Fruit fly (Drosophila melanogaster) whole organism, wandering third instar larva: ENCODE results near the gene Nmnat.

Experiments
- Abd-B ChIP-seq: fragments of >200 bp; optimal IDR thresholded peaks from 2 replicates; lab custom pipeline; 2017; ENCODE audit warnings: missing biosample characterization, missing genetic modification characterization
- CG32264 ChIP-seq: fragments of 200-800 bp; sonication (Bioruptor generic); optimal IDR thresholded peaks from 2 replicates; lab custom pipeline; 2016; ENCODE audit warnings: missing biosample characterization, missing genetic modification characterization
- CG9705 ChIP-seq: fragments of 200-800 bp; sonication (Bioruptor generic); optimal IDR thresholded peaks from 2 replicates; lab custom pipeline; 2018; ENCODE audit warnings: missing biosample characterization, mild to moderate bottlenecking, missing genetic modification characterization
- CrebA ChIP-seq: fragments of 200-800 bp; sonication (Bioruptor generic); optimal IDR thresholded peaks from 2 replicates; lab custom pipeline; 2016; ENCODE audit warnings: missing biosample characterization, mild to moderate bottlenecking, missing genetic modification characterization, borderline replicate concordance
- Dfd ChIP-seq: fragments of >200 bp; optimal IDR thresholded peaks from 2 replicates; lab custom pipeline; 2017; ENCODE audit warnings: missing biosample characterization, missing genetic modification characterization
- Dif ChIP-seq: fragments of 200-275, 200-300 bp; sonication (Bioruptor generic); optimal IDR thresholded peaks from 2 replicates; lab custom pipeline; 2018; ENCODE audit warnings: missing biosample characterization, missing genetic modification characterization; ENCODE audit not compliant: partially characterized antibody
- GATAd ChIP-seq: sonication (Bioruptor generic); optimal IDR thresholded peaks from 2 replicates; lab custom pipeline; 2016; ENCODE audit warnings: missing biosample characterization, missing genetic modification characterization
- HLH106 ChIP-seq: fragments of 200-800 bp; optimal IDR thresholded peaks from 3 replicates; lab custom pipeline; 2019; ENCODE audit warnings: missing biosample characterization, mild to moderate bottlenecking, missing genetic modification characterization, moderate library complexity
- Hnf4 ChIP-seq: fragments of 200-800 bp; sonication (Bioruptor generic); optimal IDR thresholded peaks from 2 replicates; lab custom pipeline; 2016; ENCODE audit warnings: missing biosample characterization, mild to moderate bottlenecking, missing genetic modification characterization
- Hr83 ChIP-seq: fragments of 200-300 bp; sonication (Bioruptor generic); optimal IDR thresholded peaks from 2 replicates; lab custom pipeline; 2016; ENCODE audit warnings: missing biosample characterization, mild to moderate bottlenecking, missing genetic modification characterization, moderate library complexity; ENCODE audit not compliant: poor library complexity, severe bottlenecking
- Mio ChIP-seq: sonication (Bioruptor generic); optimal IDR thresholded peaks from 2 replicates; lab custom pipeline; 2016; ENCODE audit warnings: missing biosample characterization, missing genetic modification characterization
- Myc ChIP-seq: fragments of >200 bp; optimal IDR thresholded peaks from 2 replicates; lab custom pipeline; 2017
- N ChIP-seq: fragments of >200 bp; optimal IDR thresholded peaks from 2 replicates; lab custom pipeline; 2018; ENCODE audit warnings: missing biosample characterization, missing external identifiers, missing genetic modification characterization
- OdsH ChIP-seq: fragments of 200-800 bp; sonication (Bioruptor generic); optimal IDR thresholded peaks from 2 replicates; lab custom pipeline; 2016; ENCODE audit warnings: missing biosample characterization, mild to moderate bottlenecking, missing genetic modification characterization
- Rel ChIP-seq, 2 experiments: fragments of 200-800 bp; sonication (Bioruptor generic) in 1 of 2; optimal IDR thresholded peaks; 2 replicates in 1 of 2; 3 replicates in 1 of 2; lab custom pipeline; 2016 to 2019; ENCODE audit warnings: mild to moderate bottlenecking in 2 of 2, missing biosample characterization in 2 of 2, missing genetic modification characterization in 2 of 2, moderate library complexity in 1 of 2
- Sp1 ChIP-seq: fragments of 200-800 bp; sonication (Bioruptor generic); optimal IDR thresholded peaks from 3 replicates; lab custom pipeline; 2019; ENCODE audit warnings: missing biosample characterization, mild to moderate bottlenecking, missing genetic modification characterization, moderate library complexity
- Vsx2 ChIP-seq: fragments of 200-300, 225-300 bp; sonication (Bioruptor generic); optimal IDR thresholded peaks from 2 replicates; lab custom pipeline; 2018; ENCODE audit warnings: missing biosample characterization, missing genetic modification characterization; ENCODE audit not compliant: partially characterized antibody
- br ChIP-seq: fragments of 200-800 bp; sonication (Bioruptor generic); optimal IDR thresholded peaks from 2 replicates; lab custom pipeline; 2016; ENCODE audit warnings: missing biosample characterization, missing genetic modification characterization
- brk ChIP-seq: fragments of 200-800 bp; sonication (Bioruptor generic); optimal IDR thresholded peaks from 2 replicates; lab custom pipeline; 2016; ENCODE audit warnings: missing biosample characterization, mild to moderate bottlenecking, missing genetic modification characterization
- dl ChIP-seq, 2 experiments: fragments of 175-275, 200-275 bp in 1 of 2; fragments of 200-275 bp in 1 of 2; sonication (Bioruptor generic); optimal IDR thresholded peaks; lab custom pipeline; 2018; ENCODE audit warnings: mild to moderate bottlenecking in 2 of 2, missing biosample characterization in 2 of 2, missing genetic modification characterization in 2 of 2, moderate library complexity in 2 of 2; ENCODE audit not compliant: partially characterized antibody in 2 of 2, insufficient read depth in 1 of 2
- dmrt93B ChIP-seq: fragments of 200-800 bp; sonication (Bioruptor generic); optimal IDR thresholded peaks from 2 replicates; lab custom pipeline; 2018; ENCODE audit warnings: missing biosample characterization, mild to moderate bottlenecking, missing genetic modification characterization
- dsf ChIP-seq: sonication (Bioruptor generic); optimal IDR thresholded peaks from 2 replicates; lab custom pipeline; 2016; ENCODE audit warnings: missing biosample characterization, missing genetic modification characterization, borderline replicate concordance
- ey ChIP-seq: fragments of 200-800 bp; sonication (Bioruptor generic); optimal IDR thresholded peaks from 2 replicates; lab custom pipeline; 2016; ENCODE audit warnings: missing biosample characterization, missing genetic modification characterization
- foxo ChIP-seq, 2 experiments: fragments of 200-800 bp; sonication (Bioruptor generic); optimal IDR thresholded peaks; 2 replicates in 1 of 2; 3 replicates in 1 of 2; lab custom pipeline; 2016 to 2017; ENCODE audit warnings: missing biosample characterization in 2 of 2, missing genetic modification characterization in 2 of 2
- fru ChIP-seq: fragments of 200-800 bp; sonication (Bioruptor generic); optimal IDR thresholded peaks from 3 replicates; lab custom pipeline; 2016; ENCODE audit warnings: missing biosample characterization, mild to moderate bottlenecking, missing genetic modification characterization
- jim ChIP-seq: fragments of 175-275, 200-325 bp; sonication (Bioruptor generic); optimal IDR thresholded peaks from 2 replicates; lab custom pipeline; 2016; ENCODE audit warnings: missing biosample characterization, mild to moderate bottlenecking, missing genetic modification characterization
- lola ChIP-seq: fragments of >200 bp; optimal IDR thresholded peaks from 2 replicates; lab custom pipeline; 2017; ENCODE audit warnings: missing biosample characterization, missing genetic modification characterization
- pan ChIP-seq: fragments of >200 bp; optimal IDR thresholded peaks from 2 replicates; lab custom pipeline; 2017
- psq ChIP-seq: fragments of 200-800 bp; sonication (Bioruptor generic); optimal IDR thresholded peaks from 3 replicates; lab custom pipeline; 2017; ENCODE audit warnings: missing biosample characterization, mild to moderate bottlenecking, missing genetic modification characterization, moderate library complexity
- rgr ChIP-seq: fragments of 200-800 bp; sonication (Bioruptor generic); optimal IDR thresholded peaks from 3 replicates; lab custom pipeline; 2016; ENCODE audit warnings: missing biosample characterization, mild to moderate bottlenecking, missing genetic modification characterization
- sage ChIP-seq: fragments of 200-800 bp; sonication (Bioruptor generic); optimal IDR thresholded peaks from 2 replicates; lab custom pipeline; 2016; ENCODE audit warnings: missing biosample characterization, mild to moderate bottlenecking, missing genetic modification characterization
- sv ChIP-seq: fragments of 200-800 bp; sonication (Bioruptor generic); optimal IDR thresholded peaks from 3 replicates; lab custom pipeline; 2016; ENCODE audit warnings: missing biosample characterization, missing genetic modification characterization
- tai ChIP-seq: sonication (Bioruptor generic); optimal IDR thresholded peaks from 2 replicates; lab custom pipeline; 2016; ENCODE audit warnings: missing biosample characterization, missing genetic modification characterization
- usp ChIP-seq: fragments of >200 bp; optimal IDR thresholded peaks from 2 replicates; lab custom pipeline; 2017; ENCODE audit warnings: missing biosample characterization, missing genetic modification characterization
- woc ChIP-seq: sonication (Bioruptor generic); optimal IDR thresholded peaks from 2 replicates; lab custom pipeline; 2016; ENCODE audit warnings: missing biosample characterization, mild to moderate bottlenecking, missing genetic modification characterization

The Nmnat gene

DNA sequence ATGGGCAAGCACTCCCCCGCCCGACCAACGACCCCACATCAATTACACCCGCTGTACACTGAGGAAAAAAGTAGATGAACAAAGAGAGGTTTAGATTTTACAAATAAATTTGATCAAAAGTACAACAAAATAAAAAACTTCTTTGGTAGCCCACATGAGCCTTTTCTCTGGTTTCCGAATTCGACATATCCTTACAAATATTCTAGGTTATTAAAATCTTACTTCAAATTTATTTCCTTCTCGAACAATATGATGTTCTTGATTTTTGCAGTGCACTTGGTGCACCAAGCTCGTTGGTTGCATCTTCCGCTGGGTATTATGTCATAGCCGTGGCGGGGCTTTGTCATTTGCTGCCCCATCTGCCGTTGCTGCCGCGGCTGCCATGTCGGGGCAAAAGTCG, 38.4 kb upstream of the Nmnat start:
- no peak for TF ChIP-seq sv (GFP tag; lab: Kevin White, UChicago)
- TF ChIP-seq foxo (GFP tag; optimal IDR thresholded peaks at IDR 0.05; lab: Kevin White, UChicago): no peak
- TF ChIP-seq OdsH: no peak
- no peak for TF ChIP-seq Sp1 (GFP tag; lab: Kevin White, UChicago)
- TF ChIP-seq, all 38 proteins: peak for 0

DNA sequence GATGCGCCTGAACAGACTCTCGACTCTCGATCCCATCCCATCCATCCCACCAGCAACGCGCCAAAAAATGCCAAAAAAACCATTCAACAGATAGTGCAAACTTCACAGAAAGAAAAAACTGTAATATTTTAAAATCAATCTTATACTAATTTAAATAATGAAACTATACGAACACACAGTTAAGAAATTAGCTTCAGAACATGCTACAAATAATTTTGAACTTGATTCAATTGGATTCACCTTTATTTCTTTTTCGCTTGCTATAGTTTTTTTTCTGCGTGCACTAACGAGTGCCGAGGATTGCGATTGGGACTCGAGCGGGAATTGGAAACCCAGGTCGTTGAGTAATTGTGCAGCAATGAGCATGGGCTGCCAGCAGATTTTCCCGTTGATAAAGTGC, 37.0 kb upstream of the Nmnat start:
- TF ChIP-seq N (no peak), Hnf4 (no peak), sv (GFP tag; lab: Kevin White, UChicago) (no peak), pan (no peak), Dfd (GFP tag; lab: Kevin White, UChicago) (no peak), brk (GFP tag; lab: Kevin White, UChicago) (no peak), GATAd (GFP tag; lab: Kevin White, UChicago) (no peak), OdsH (no peak), woc (GFP tag; lab: Kevin White, UChicago) (no peak), tai (no peak), foxo (GFP tag; optimal IDR thresholded peaks at IDR 0.05; lab: Kevin White, UChicago) (no peak), dmrt93B (GFP tag; lab: Kevin White, UChicago) (no peak), Myc (no peak), usp (no peak), CrebA (GFP tag; lab: Kevin White, UChicago) (no peak), Rel (GFP tag; optimal IDR thresholded peaks at IDR 0.05; lab: Kevin White, UChicago) (no peak), Rel (tag; optimal IDR thresholded peaks at IDR 0.05; lab: Kevin White, UChicago) (no peak), Dif (no peak), CG32264 (GFP tag; lab: Kevin White, UChicago) (no peak), jim (GFP tag; lab: Kevin White, UChicago) (no peak), Abd-B (GFP tag; lab: Kevin White, UChicago) (no peak)
- TF ChIP-seq, all 38 proteins: peak for 0

DNA sequence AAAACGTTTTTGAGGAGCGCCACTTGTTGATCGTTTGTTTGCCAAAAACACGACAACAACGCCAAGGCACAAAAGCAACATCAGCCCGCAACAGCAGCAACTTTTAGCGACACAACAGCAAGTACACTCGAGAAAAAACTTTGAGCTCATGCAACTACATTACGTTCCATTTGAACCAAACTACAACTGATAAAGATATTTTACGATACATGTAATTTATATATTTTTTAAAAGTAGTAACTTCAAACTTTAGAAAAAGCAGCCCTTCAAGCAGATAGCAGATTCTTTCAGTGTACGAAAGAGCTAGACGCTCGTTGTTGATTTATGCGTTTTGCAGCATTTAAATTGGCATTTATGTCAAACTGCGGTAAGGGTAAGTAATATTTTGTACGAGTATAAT, 34.9 kb upstream of the Nmnat start:
- TF ChIP-seq dl (GFP tag; optimal IDR thresholded peaks at IDR 0.05; lab: Kevin White, UChicago; ENCODE audit: insufficient read depth in 1 of 2, partially characterized antibody in 2 of 2) (no peak), OdsH (no peak), jim (GFP tag; lab: Kevin White, UChicago) (no peak), pan (no peak), N (no peak), CG9705 (no peak), sv (GFP tag; lab: Kevin White, UChicago) (no peak), psq (GFP tag; lab: Kevin White, UChicago) (no peak), tai (no peak), brk (GFP tag; lab: Kevin White, UChicago) (no peak), Mio (GFP tag; lab: Kevin White, UChicago) (no peak), Sp1 (GFP tag; lab: Kevin White, UChicago) (no peak), Dif (no peak), Myc (no peak), sage (GFP tag; lab: Kevin White, UChicago) (no peak)
- TF ChIP-seq, all 38 proteins: peak for 0

DNA sequence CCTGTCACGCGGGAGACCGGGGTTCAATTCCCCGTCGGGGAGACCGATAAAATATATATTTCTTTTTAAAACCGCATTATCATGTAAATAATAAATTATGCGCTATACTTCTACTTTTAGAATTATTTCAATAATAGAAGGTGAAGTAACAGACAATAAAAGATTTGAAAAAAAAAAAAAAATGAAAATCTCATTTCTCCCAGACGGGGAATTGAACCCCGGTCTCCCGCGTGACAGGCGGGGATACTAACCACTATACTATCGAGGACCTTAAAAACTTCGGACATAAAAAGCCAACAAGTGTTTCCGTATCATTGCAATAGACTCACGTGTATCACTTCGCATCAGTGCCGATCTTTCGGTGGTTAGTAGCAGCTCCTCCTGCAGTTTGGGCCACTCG, 30.2 kb upstream of the Nmnat start:
- TF ChIP-seq dsf (no peak), usp (no peak), sv (GFP tag; lab: Kevin White, UChicago) (no peak), Vsx2 (GFP tag; lab: Kevin White, UChicago) (no peak), br (GFP tag; lab: Kevin White, UChicago) (no peak), Hr83 (GFP tag; lab: Kevin White, UChicago) (no peak), pan (no peak)
- TF ChIP-seq, all 38 proteins: peak for 0

DNA sequence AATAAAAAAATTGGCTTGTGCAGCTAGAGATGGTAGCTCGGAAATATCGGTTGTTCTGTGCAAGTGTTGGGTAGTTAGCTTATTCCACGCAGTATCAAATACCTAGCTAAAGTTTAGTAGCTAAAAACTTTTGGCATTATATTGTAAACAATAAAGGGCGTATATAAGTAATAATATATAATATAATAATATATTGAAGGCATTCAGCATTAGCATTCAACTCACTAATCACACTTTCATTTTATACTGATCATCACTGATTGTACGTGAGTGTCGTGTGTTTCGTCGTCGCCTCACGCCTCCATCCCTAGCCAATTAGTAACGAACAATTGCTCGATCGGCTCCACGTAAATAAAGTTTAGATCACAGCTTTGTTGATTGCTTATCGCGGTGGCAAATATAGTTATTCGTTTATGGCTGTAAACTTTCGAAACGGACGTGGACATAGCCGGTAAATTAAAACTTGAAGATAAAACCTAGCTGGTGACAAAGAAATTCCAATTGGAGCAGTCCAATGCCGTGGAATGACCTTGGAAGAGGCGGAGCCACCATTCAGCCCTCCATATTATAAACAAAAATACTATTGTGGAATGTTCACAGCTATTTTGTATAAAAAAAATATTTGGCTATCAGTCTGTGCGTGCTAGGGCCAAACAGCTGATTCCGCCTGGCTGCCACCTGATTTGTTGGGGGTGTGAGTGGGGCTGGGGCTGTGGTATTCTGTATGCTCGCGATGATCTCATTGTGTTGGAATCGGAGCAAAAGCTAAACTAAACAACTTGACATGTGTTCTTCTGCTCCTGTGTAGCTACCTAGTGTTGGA, 27.0 kb upstream of the Nmnat start, which contains the start of the genes PIG-S, sud1 and CG11168:
PIG-S (minus strand) TSS at position 51 of the 823 bp plus-strand sequence.
sud1 (minus strand) TSS at position 51 of the 823 bp plus-strand sequence.
CG11168 (plus strand) TSS at position 293 of the 823 bp plus-strand sequence.
- TF ChIP-seq CG9705 (peak; percentile 47), N (no peak), sage (GFP tag; lab: Kevin White, UChicago) (no peak), rgr (GFP tag; lab: Kevin White, UChicago) (peak; percentile 64), Dfd (GFP tag; lab: Kevin White, UChicago) (no peak), woc (GFP tag; lab: Kevin White, UChicago) (peak; percentile 66), ey (GFP tag; lab: Kevin White, UChicago) (peak; percentile 8), GATAd (GFP tag; lab: Kevin White, UChicago) (no peak), jim (GFP tag; lab: Kevin White, UChicago) (no peak), usp (no peak), OdsH (peak; percentile 30), Hnf4 (no peak), fru (GFP tag; lab: Kevin White, UChicago) (no peak), dl (GFP tag; optimal IDR thresholded peaks at IDR 0.05; lab: Kevin White, UChicago; ENCODE audit: insufficient read depth in 1 of 2, partially characterized antibody in 2 of 2) (no peak), Mio (GFP tag; lab: Kevin White, UChicago) (no peak), lola (GFP tag; lab: Kevin White, UChicago) (no peak), sv (GFP tag; lab: Kevin White, UChicago) (peak; percentile 30), br (GFP tag; lab: Kevin White, UChicago) (no peak), Myc (peak; percentile 97), CG32264 (GFP tag; lab: Kevin White, UChicago) (no peak), psq (GFP tag; lab: Kevin White, UChicago) (peak; percentile 59), tai (no peak), HLH106 (peak; percentile 71), Abd-B (GFP tag; lab: Kevin White, UChicago) (no peak), foxo (GFP tag; optimal IDR thresholded peaks at IDR 0.05; lab: Kevin White, UChicago) (peak in 1 of 2 experiments; percentile 60)
